Worm (Caenorhabditis elegans) whole organism, late embryonic: ENCODE results near the gene col-83.

Source experiments
- T23F11.4 ChIP-seq: fragments of 200-800 bp; sonication (Bioruptor generic); optimal IDR thresholded peaks from 2 replicates; lab custom pipeline; 2018; ENCODE audit warnings: mild to moderate bottlenecking, missing genetic modification characterization, missing compliant biosample characterization
- ceh-9 ChIP-seq: sonication (generic microtip); optimal IDR thresholded peaks from 2 replicates; lab custom pipeline; 2016; ENCODE audit warnings: mild to moderate bottlenecking, missing genetic modification characterization, inconsistent platforms, missing compliant biosample characterization
- elt-4 ChIP-seq: sonication (generic microtip); optimal IDR thresholded peaks from 2 replicates; lab custom pipeline; 2016; ENCODE audit warnings: missing genetic modification characterization, missing compliant biosample characterization
- hlh-15 ChIP-seq: sonication (generic microtip); optimal IDR thresholded peaks from 2 replicates; lab custom pipeline; 2016; ENCODE audit warnings: missing genetic modification characterization, missing compliant biosample characterization
- sox-4 ChIP-seq: sonication (generic microtip); optimal IDR thresholded peaks from 2 replicates; lab custom pipeline; 2017; ENCODE audit warnings: mild to moderate bottlenecking, missing genetic modification characterization, inconsistent platforms, missing compliant biosample characterization
- ttx-3 ChIP-seq: sonication (generic microtip); optimal IDR thresholded peaks from 2 replicates; lab custom pipeline; 2016; ENCODE audit warnings: missing genetic modification reagents, missing genetic modification characterization, missing compliant biosample characterization
- unc-86 ChIP-seq: sonication (generic microtip); optimal IDR thresholded peaks from 2 replicates; lab custom pipeline; 2016; ENCODE audit warnings: missing genetic modification characterization, missing compliant biosample characterization

DNA sequence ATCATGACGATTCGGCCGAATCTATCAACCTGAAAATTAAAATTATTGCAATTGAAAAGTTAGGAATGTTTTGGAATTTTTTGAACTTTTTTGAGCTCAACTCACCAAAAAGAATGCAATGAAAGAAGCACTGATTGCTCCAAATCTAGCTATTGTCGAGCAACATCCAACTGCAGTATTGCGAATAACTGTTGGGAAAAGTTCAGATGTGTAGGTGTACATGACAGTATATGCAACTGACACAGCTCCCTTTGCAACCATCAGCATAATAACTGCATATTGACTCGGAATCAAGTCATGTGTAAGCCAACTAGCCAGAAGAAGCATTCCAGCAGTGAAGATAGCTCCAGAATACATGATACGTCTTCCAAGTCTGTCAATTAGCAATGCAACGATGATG is 6.8 kb upstream of the col-83 start:
- no peak for TF ChIP-seq T23F11.4
- no peak for TF ChIP-seq sox-4 (tag; lab: Kevin White, UChicago)
- no peak for TF ChIP-seq ttx-3 (tag; lab: Kevin White, UChicago)
- TF ChIP-seq hlh-15 (tag; lab: Kevin White, UChicago): no peak
- TF ChIP-seq unc-86: no peak
- TF ChIP-seq ceh-9 (tag; lab: Kevin White, UChicago): no peak
- TF ChIP-seq elt-4: no peak
